Fruit fly (Drosophila melanogaster) whole organism, embryonic: Measurements from ENCODE around the gene GatB.

Source experiments
- Adf1 ChIP-seq: fragments of 200-800 bp; sonication (Bioruptor generic); IDR thresholded peaks from 2 replicates; pipeline ENCODE4 v1.3.6; 2022; ENCODE audit warnings: missing biosample characterization, missing genetic modification characterization
- Atf6 ChIP-seq: fragments of 200-800 bp; sonication (Bioruptor generic); IDR thresholded peaks from 2 replicates; pipeline ENCODE4 v1.3.6; 2022; ENCODE audit warnings: missing biosample characterization, missing genetic modification characterization
- Blimp-1 ChIP-seq: fragments of 200-800 bp; sonication (Bioruptor generic); optimal IDR thresholded peaks from 3 replicates; lab custom pipeline; 2018; ENCODE audit warnings: missing biosample characterization, missing genetic modification characterization, mild to moderate bottlenecking, moderate library complexity, missing genetic modification reagents
- CG1024 ChIP-seq: fragments of 200-800 bp; sonication (Bioruptor generic); IDR thresholded peaks from 2 replicates; pipeline ENCODE4 v1.3.6; 2022; ENCODE audit warnings: missing biosample characterization, missing genetic modification characterization
- CG10979 ChIP-seq: fragments of 200-800 bp; sonication (Bioruptor generic); optimal IDR thresholded peaks from 2 replicates; lab custom pipeline; 2018; ENCODE audit warnings: missing biosample characterization, mild to moderate bottlenecking, missing genetic modification characterization, moderate library complexity
- CG12104 ChIP-seq: fragments of 200-800 bp; sonication (Bioruptor generic); optimal IDR thresholded peaks from 3 replicates; lab custom pipeline; 2016; ENCODE audit warnings: missing biosample characterization, missing genetic modification characterization
- CG12219 ChIP-seq: fragments of 200-800 bp; sonication (Bioruptor generic); optimal IDR thresholded peaks from 3 replicates; lab custom pipeline; 2018; ENCODE audit warnings: missing biosample characterization, mild to moderate bottlenecking, missing genetic modification characterization
- CG14965 ChIP-seq: fragments of 200-800 bp; sonication (Bioruptor generic); optimal IDR thresholded peaks from 2 replicates; lab custom pipeline; 2016; ENCODE audit warnings: missing biosample characterization, missing genetic modification characterization, borderline replicate concordance
- CG15601 ChIP-seq: fragments of 200-800 bp; sonication (Bioruptor generic); optimal IDR thresholded peaks from 3 replicates; lab custom pipeline; 2019; ENCODE audit warnings: missing biosample characterization, mild to moderate bottlenecking, missing genetic modification characterization, moderate library complexity
- CG17328 ChIP-seq: fragments of 200-800 bp; sonication (Bioruptor generic); IDR thresholded peaks from 2 replicates; pipeline ENCODE4 v1.3.6; 2022; ENCODE audit warnings: missing biosample characterization, missing genetic modification characterization
- CG17359 ChIP-seq: fragments of 200-800 bp; sonication (Bioruptor generic); optimal IDR thresholded peaks from 3 replicates; lab custom pipeline; 2018; ENCODE audit warnings: missing biosample characterization, mild to moderate bottlenecking, missing genetic modification characterization, moderate library complexity
- CG17912 ChIP-seq: fragments of 200-800 bp; sonication (Bioruptor generic); optimal IDR thresholded peaks from 2 replicates; lab custom pipeline; 2018; ENCODE audit warnings: missing biosample characterization, mild to moderate bottlenecking, missing genetic modification characterization
- CG18262 ChIP-seq: fragments of 200-800 bp; optimal IDR thresholded peaks from 3 replicates; lab custom pipeline; 2019; ENCODE audit warnings: missing biosample characterization, mild to moderate bottlenecking, missing genetic modification characterization, moderate library complexity
- CG32767 ChIP-seq: fragments of 200-800 bp; sonication (Bioruptor generic); IDR thresholded peaks from 2 replicates; pipeline ENCODE4 v1.3.6; 2022; ENCODE audit warnings: missing biosample characterization, missing genetic modification characterization
- CG34376 ChIP-seq: fragments of 200-800 bp; sonication (Bioruptor generic); optimal IDR thresholded peaks from 2 replicates; lab custom pipeline; 2018; ENCODE audit warnings: missing biosample characterization, mild to moderate bottlenecking, missing genetic modification characterization
- CG3847 ChIP-seq: fragments of 200-800 bp; sonication (Bioruptor generic); IDR thresholded peaks from 2 replicates; pipeline ENCODE4 v1.3.6; 2022; ENCODE audit warnings: missing biosample characterization, missing genetic modification characterization
- CG4854 ChIP-seq: fragments of 200-800 bp; sonication (Bioruptor generic); optimal IDR thresholded peaks from 2 replicates; lab custom pipeline; 2016; ENCODE audit warnings: missing biosample characterization, missing genetic modification characterization, inconsistent platforms
- CG5180 ChIP-seq: fragments of 200-800 bp; sonication (Bioruptor generic); optimal IDR thresholded peaks from 3 replicates; lab custom pipeline; 2017; ENCODE audit warnings: missing biosample characterization, missing genetic modification characterization, mild to moderate bottlenecking, moderate library complexity, missing genetic modification reagents
- CG6175 ChIP-seq: fragments of 200-800 bp; sonication (Bioruptor generic); IDR thresholded peaks from 3 replicates; pipeline ENCODE4 v1.3.6; 2022; ENCODE audit warnings: missing biosample characterization, missing genetic modification characterization
- CG8290 ChIP-seq, 3 experiments: fragments of 200-800 bp; sonication (Bioruptor generic); optimal IDR thresholded peaks; 2 replicates each; lab custom pipeline; 2016 to 2019; ENCODE audit warnings: missing biosample characterization in 3 of 3, missing genetic modification characterization in 3 of 3, mild to moderate bottlenecking in 2 of 3, moderate library complexity in 1 of 3
- Dip3 ChIP-seq: fragments of 200-800 bp; sonication (Bioruptor generic); optimal IDR thresholded peaks from 3 replicates; lab custom pipeline; 2016; ENCODE audit warnings: missing biosample characterization, missing genetic modification characterization
- Dref ChIP-seq: fragments of 200-800 bp; sonication (Bioruptor generic); IDR thresholded peaks from 2 replicates; pipeline ENCODE4 v1.3.6; 2022; ENCODE audit warnings: missing biosample characterization, missing genetic modification characterization
- Drgx ChIP-seq: fragments of 200-800 bp; sonication (Bioruptor generic); IDR thresholded peaks from 2 replicates; pipeline ENCODE4 v1.3.6; 2022; ENCODE audit warnings: missing biosample characterization, missing genetic modification characterization
- E2f1 ChIP-seq: fragments of 200-800 bp; sonication (Bioruptor generic); IDR thresholded peaks from 2 replicates; pipeline ENCODE4 v1.3.6; 2022; ENCODE audit warnings: missing biosample characterization, missing genetic modification characterization
- E2f2 ChIP-seq: fragments of 200-800 bp; sonication (Bioruptor generic); IDR thresholded peaks from 2 replicates; pipeline ENCODE4 v1.3.6; 2022; ENCODE audit warnings: missing biosample characterization, missing genetic modification characterization
- Ets97D ChIP-seq: fragments of 200-800 bp; sonication (Bioruptor generic); optimal IDR thresholded peaks from 3 replicates; lab custom pipeline; 2016; ENCODE audit warnings: missing biosample characterization, missing genetic modification characterization
- HmgZ ChIP-seq: fragments of 200-800 bp; sonication (Bioruptor generic); optimal IDR thresholded peaks from 2 replicates; lab custom pipeline; 2018; ENCODE audit warnings: missing biosample characterization, mild to moderate bottlenecking, missing genetic modification characterization
- Nf-YC ChIP-seq: fragments of 200-800 bp; optimal IDR thresholded peaks from 3 replicates; lab custom pipeline; 2019; ENCODE audit warnings: missing biosample characterization, mild to moderate bottlenecking, missing genetic modification characterization, moderate library complexity
- Opbp ChIP-seq: fragments of 200-800 bp; sonication (Bioruptor generic); IDR thresholded peaks from 3 replicates; pipeline ENCODE4 v1.3.6; 2022; ENCODE audit warnings: missing biosample characterization, missing genetic modification characterization; ENCODE audit not compliant: partially characterized antibody
- Poxn ChIP-seq: fragments of 200-800 bp; sonication (Bioruptor generic); IDR thresholded peaks from 2 replicates; pipeline ENCODE4 v1.3.6; 2022; ENCODE audit warnings: missing biosample characterization, missing genetic modification characterization
- Scr ChIP-seq: fragments of 200-800 bp; sonication (Bioruptor generic); IDR thresholded peaks from 2 replicates; pipeline ENCODE4 v1.3.6; 2022; ENCODE audit warnings: missing biosample characterization, missing genetic modification characterization; ENCODE audit not compliant: partially characterized antibody
- Sry-β ChIP-seq: fragments of 200-800 bp; sonication (Bioruptor generic); optimal IDR thresholded peaks from 2 replicates; lab custom pipeline; 2018; ENCODE audit warnings: missing biosample characterization, mild to moderate bottlenecking, missing genetic modification characterization, moderate library complexity
- bsh ChIP-seq, 2 experiments: fragments of 200-800 bp; sonication (Bioruptor generic); optimal IDR thresholded peaks; 2 replicates each; lab custom pipeline; 2017 to 2018; ENCODE audit warnings: mild to moderate bottlenecking in 2 of 2, missing biosample characterization in 2 of 2, missing genetic modification characterization in 2 of 2, moderate library complexity in 1 of 2
- chn ChIP-seq: fragments of 200-800 bp; sonication (Bioruptor generic); optimal IDR thresholded peaks from 2 replicates; lab custom pipeline; 2016; ENCODE audit warnings: missing biosample characterization, missing genetic modification characterization
- crp ChIP-seq, 2 experiments: fragments of 200-800 bp; sonication (Bioruptor generic); optimal IDR thresholded peaks; 2 replicates in 1 of 2; 3 replicates in 1 of 2; lab custom pipeline; 2017; ENCODE audit warnings: missing biosample characterization in 2 of 2, missing genetic modification characterization in 2 of 2, mild to moderate bottlenecking in 1 of 2, moderate library complexity in 1 of 2
- dpn ChIP-seq, 2 experiments: fragments of 200-800 bp; sonication (Bioruptor generic); optimal IDR thresholded peaks; 3 replicates each; lab custom pipeline; 2016; ENCODE audit warnings: missing biosample characterization in 2 of 2, missing genetic modification characterization in 2 of 2
- fd96Cb ChIP-seq: fragments of 200-800 bp; sonication (Bioruptor generic); optimal IDR thresholded peaks from 2 replicates; lab custom pipeline; 2018; ENCODE audit warnings: missing biosample characterization, mild to moderate bottlenecking, missing genetic modification characterization, moderate library complexity
- ind ChIP-seq: fragments of 200-800 bp; sonication (Bioruptor generic); optimal IDR thresholded peaks from 3 replicates; lab custom pipeline; 2016; ENCODE audit warnings: missing biosample characterization, missing genetic modification characterization
- kah ChIP-seq: fragments of 200-800 bp; sonication (Bioruptor generic); optimal IDR thresholded peaks from 2 replicates; lab custom pipeline; 2018; ENCODE audit warnings: missing biosample characterization, mild to moderate bottlenecking, missing genetic modification characterization
- lilli ChIP-seq: fragments of 200-800 bp; sonication (Bioruptor generic); optimal IDR thresholded peaks from 3 replicates; lab custom pipeline; 2016; ENCODE audit warnings: missing biosample characterization, missing genetic modification characterization
- lmd ChIP-seq: fragments of 200-800 bp; sonication (Bioruptor generic); IDR thresholded peaks from 2 replicates; pipeline ENCODE4 v1.3.6; 2022; ENCODE audit warnings: missing biosample characterization, missing genetic modification characterization
- lola ChIP-seq, 3 experiments: fragments of >200 bp in 2 of 3; fragments of 200-800 bp in 1 of 3; sonication (Bioruptor generic) in 1 of 3; optimal IDR thresholded peaks; 2 replicates each; lab custom pipeline; 2017 to 2019; ENCODE audit warnings: missing biosample characterization in 3 of 3, missing genetic modification characterization in 3 of 3, mild to moderate bottlenecking in 1 of 3, moderate library complexity in 1 of 3
- mam ChIP-seq: fragments of 200-800 bp; sonication (Bioruptor generic); optimal IDR thresholded peaks from 3 replicates; lab custom pipeline; 2016; ENCODE audit warnings: missing biosample characterization, missing genetic modification characterization
- nom ChIP-seq: fragments of 200-800 bp; sonication (Bioruptor generic); optimal IDR thresholded peaks from 2 replicates; lab custom pipeline; 2017; ENCODE audit warnings: missing biosample characterization, missing genetic modification characterization, mild to moderate bottlenecking, moderate library complexity, missing genetic modification reagents
- slp2 ChIP-seq: fragments of 200-800 bp; sonication (Bioruptor generic); optimal IDR thresholded peaks from 2 replicates; lab custom pipeline; 2016; ENCODE audit warnings: missing biosample characterization, missing genetic modification characterization
- sqz ChIP-seq: fragments of 200-800 bp; sonication (Bioruptor generic); optimal IDR thresholded peaks from 3 replicates; lab custom pipeline; 2018; ENCODE audit warnings: missing biosample characterization, mild to moderate bottlenecking, missing genetic modification characterization
- ttk ChIP-seq: fragments of 200-800 bp; sonication (Bioruptor generic); IDR thresholded peaks from 2 replicates; pipeline ENCODE4 v2.1.2; 2022; ENCODE audit warnings: missing biosample characterization, missing genetic modification characterization
- twi ChIP-seq: fragments of 200-800 bp; optimal IDR thresholded peaks from 2 replicates; lab custom pipeline; 2019; ENCODE audit warnings: missing biosample characterization, mild to moderate bottlenecking, missing genetic modification characterization, moderate library complexity
- vvl ChIP-seq: fragments of 200-800 bp; sonication (Bioruptor generic); IDR thresholded peaks from 2 replicates; pipeline ENCODE4 v1.3.6; 2022; ENCODE audit warnings: missing biosample characterization, missing genetic modification characterization
- z ChIP-seq: fragments of 200-800 bp; sonication (Bioruptor generic); IDR thresholded peaks from 3 replicates; pipeline ENCODE4 v1.3.6; 2022; ENCODE audit warnings: missing biosample characterization, missing genetic modification characterization

Gene GatB

dm6 chr3R:24148838-24149237, 18.8 kb upstream of the GatB start, which contains the start of gene Slimp (continued):
- TF ChIP-seq CG8290 (GFP tag; optimal IDR thresholded peaks at IDR 0.05; lab: Kevin White, UChicago): no peak
- no peak for TF ChIP-seq CG8290 (tag; optimal IDR thresholded peaks at IDR 0.05; lab: Kevin White, UChicago)
- TF ChIP-seq sqz (GFP tag; lab: Kevin White, UChicago): peak; percentile 69
- TF ChIP-seq CG14965: no peak
- TF ChIP-seq Dip3 (GFP tag; lab: Kevin White, UChicago): no peak
- TF ChIP-seq kah (GFP tag; lab: Kevin White, UChicago): no peak
- no peak for TF ChIP-seq Drgx (GFP tag; lab: Robert Waterston, UW)
- no peak for TF ChIP-seq ttk (GFP tag; lab: Robert Waterston, UW)
- no peak for TF ChIP-seq Dref (GFP tag; lab: Robert Waterston, UW)
- TF ChIP-seq CG15601 (tag; lab: Kevin White, UChicago): no peak
- 0 out of 3 replicates have a peak, but pooled peaks have one; percentile 46 for TF ChIP-seq Opbp (GFP tag; lab: Robert Waterston, UW)
- no peak for TF ChIP-seq Poxn (GFP tag; lab: Robert Waterston, UW)
- TF ChIP-seq fd96Cb: no peak
- TF ChIP-seq Ets97D (GFP tag; lab: Kevin White, UChicago): peak; percentile 20
- TF ChIP-seq CG12104 (GFP tag; lab: Kevin White, UChicago): no peak
- TF ChIP-seq CG17912 (GFP tag; lab: Kevin White, UChicago): no peak
- peak in 1 of 2 experiments; percentile 32 for TF ChIP-seq bsh (GFP tag; optimal IDR thresholded peaks at IDR 0.05; lab: Kevin White, UChicago)
- TF ChIP-seq CG34376 (GFP tag; lab: Kevin White, UChicago): no peak
- TF ChIP-seq Sry-β (GFP tag; lab: Kevin White, UChicago): no peak
- no peak for TF ChIP-seq slp2
- TF ChIP-seq Blimp-1 (GFP tag; lab: Kevin White, UChicago): peak; percentile 6
- no peak for TF ChIP-seq twi (tag; lab: Kevin White, UChicago)
- TF ChIP-seq lmd: no peak
- TF ChIP-seq CG5180 (GFP tag; lab: Kevin White, UChicago): no peak
- no peak for TF ChIP-seq z
- TF ChIP-seq dpn (GFP tag; optimal IDR thresholded peaks at IDR 0.05; lab: Kevin White, UChicago): peak in 1 of 2 experiments; percentile 22
- no peak for TF ChIP-seq mam (GFP tag; lab: Kevin White, UChicago)
- no peak for TF ChIP-seq CG17328 (GFP tag; lab: Robert Waterston, UW)
- no peak for TF ChIP-seq E2f1 (GFP tag; lab: Robert Waterston, UW)
- TF ChIP-seq CG1024: no peak
- TF ChIP-seq Scr (GFP tag; lab: Robert Waterston, UW): 0 out of 2 replicates have a peak, but pooled peaks have one; percentile 2
- TF ChIP-seq lola (GFP tag; optimal IDR thresholded peaks at IDR 0.05; lab: Kevin White, UChicago): peak in 1 of 3 experiments; percentile 31
- peak; percentile 5; the same call in 1 of the 2 replicates for TF ChIP-seq CG3847 (GFP tag; lab: Robert Waterston, UW)
- no peak for TF ChIP-seq CG6175 (GFP tag; lab: Robert Waterston, UW)
- TF ChIP-seq CG12219: no peak
- peak; percentile 25 for TF ChIP-seq lilli (GFP tag; lab: Kevin White, UChicago)
- peak; percentile 9 for TF ChIP-seq HmgZ
- TF ChIP-seq ind (GFP tag; lab: Kevin White, UChicago): no peak
- peak; percentile 56 to 93 for TF ChIP-seq crp (GFP tag; optimal IDR thresholded peaks at IDR 0.05; lab: Kevin White, UChicago)
- peak; percentile 2 for TF ChIP-seq CG17359 (tag; lab: Kevin White, UChicago)
- no peak for TF ChIP-seq CG32767
- peak; percentile 37; the same call in 1 of the 2 replicates for TF ChIP-seq E2f2
- 0 out of 2 replicates have a peak, but pooled peaks have one; percentile 34 for TF ChIP-seq vvl (GFP tag; lab: Robert Waterston, UW)
- TF ChIP-seq Adf1 (GFP tag; lab: Robert Waterston, UW): no peak
- TF ChIP-seq chn (GFP tag; lab: Kevin White, UChicago): no peak
- no peak for TF ChIP-seq Atf6
- TF ChIP-seq CG18262: peak; percentile 10
- TF ChIP-seq CG4854 (GFP tag; lab: Kevin White, UChicago): no peak
- TF ChIP-seq Nf-YC: no peak
- peak; percentile 18 for TF ChIP-seq CG10979 (tag; lab: Kevin White, UChicago)
- peak; percentile 10 for TF ChIP-seq nom (GFP tag; lab: Kevin White, UChicago)
